Worm (Caenorhabditis elegans) whole organism, L2 larva: ENCODE measurements around the gene tbb-1.

ENCODE experiments used
- F13H6.1 ChIP-seq: sonication (generic microtip); optimal IDR thresholded peaks from 2 replicates; lab custom pipeline; 2016; ENCODE audit warnings: missing genetic modification characterization, missing compliant biosample characterization
- R02D3.7 ChIP-seq: fragments of 150-350 bp; optimal IDR thresholded peaks from 2 replicates; lab custom pipeline; 2014; ENCODE audit warnings: missing biosample characterization, missing genetic modification characterization
- aly-2 ChIP-seq: fragments of 150-350 bp; optimal IDR thresholded peaks from 2 replicates; lab custom pipeline; 2014; ENCODE audit warnings: missing biosample characterization, missing genetic modification characterization
- elt-1 ChIP-seq: fragments of 150-350 bp; optimal IDR thresholded peaks from 2 replicates; lab custom pipeline; 2014; ENCODE audit warnings: missing biosample characterization, missing genetic modification characterization
- lsy-2 ChIP-seq, 2 experiments: fragments of 150-350 bp in 1 of 2; sonication (generic microtip) in 1 of 2; optimal IDR thresholded peaks; 2 replicates each; lab custom pipeline; 2014 to 2017; ENCODE audit warnings: missing biosample characterization in 2 of 2, missing genetic modification characterization in 2 of 2
- nhr-237 ChIP-seq: fragments of 150-350 bp; optimal IDR thresholded peaks from 2 replicates; lab custom pipeline; 2014; ENCODE audit warnings: missing biosample characterization, missing genetic modification characterization
- nhr-77 ChIP-seq: fragments of 150-350 bp; optimal IDR thresholded peaks from 2 replicates; lab custom pipeline; 2014; ENCODE audit warnings: missing biosample characterization, missing genetic modification characterization
- unc-39 ChIP-seq: fragments of 150-350 bp; optimal IDR thresholded peaks from 2 replicates; lab custom pipeline; 2014; ENCODE audit warnings: missing biosample characterization, missing genetic modification characterization
- ztf-11 ChIP-seq: sonication (generic microtip); optimal IDR thresholded peaks from 2 replicates; lab custom pipeline; 2017; ENCODE audit warnings: missing biosample characterization, missing genetic modification characterization
- ztf-4 ChIP-seq: fragments of 150-350 bp; optimal IDR thresholded peaks from 2 replicates; lab custom pipeline; 2014; ENCODE audit warnings: missing biosample characterization, missing genetic modification characterization

DNA sequence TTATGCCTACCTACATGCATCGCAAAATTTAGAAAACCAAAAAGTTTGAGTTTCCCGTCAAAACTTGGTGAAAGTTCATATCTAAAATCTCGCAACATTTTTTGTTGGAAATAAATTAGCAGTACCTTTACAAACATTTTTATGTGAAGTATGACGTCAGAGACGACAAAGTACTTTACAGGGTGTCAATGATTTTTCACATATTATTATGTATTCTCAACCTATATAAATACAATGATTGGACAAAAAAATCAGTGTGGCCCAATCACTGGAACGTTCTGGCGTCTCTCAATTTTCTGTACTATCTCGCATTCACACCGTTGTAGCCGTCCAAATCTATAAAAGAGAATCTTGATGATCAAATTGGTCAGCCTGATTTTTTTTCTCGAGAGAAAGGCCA is 47.9 kb downstream of the tbb-1 start, which contains the start of the genes Y39A1A.18 and fmo-3:
- TF ChIP-seq lsy-2 (tag; optimal IDR thresholded peaks at IDR 0.05; lab: Kevin White, UChicago) (no peak), nhr-237 (tag; lab: Kevin White, UChicago) (no peak), F13H6.1 (tag; lab: Kevin White, UChicago) (no peak), ztf-11 (tag; lab: Kevin White, UChicago) (no peak), aly-2 (tag; lab: Kevin White, UChicago) (no peak), unc-39 (no peak), ztf-4 (tag; lab: Kevin White, UChicago) (no peak), R02D3.7 (no peak), nhr-77 (tag; lab: Kevin White, UChicago) (no peak), elt-1 (tag; lab: Kevin White, UChicago) (no peak)
